Fruit fly (Drosophila melanogaster): ENCODE data around the gene CG3225.

The CG3225 gene

DNA sequence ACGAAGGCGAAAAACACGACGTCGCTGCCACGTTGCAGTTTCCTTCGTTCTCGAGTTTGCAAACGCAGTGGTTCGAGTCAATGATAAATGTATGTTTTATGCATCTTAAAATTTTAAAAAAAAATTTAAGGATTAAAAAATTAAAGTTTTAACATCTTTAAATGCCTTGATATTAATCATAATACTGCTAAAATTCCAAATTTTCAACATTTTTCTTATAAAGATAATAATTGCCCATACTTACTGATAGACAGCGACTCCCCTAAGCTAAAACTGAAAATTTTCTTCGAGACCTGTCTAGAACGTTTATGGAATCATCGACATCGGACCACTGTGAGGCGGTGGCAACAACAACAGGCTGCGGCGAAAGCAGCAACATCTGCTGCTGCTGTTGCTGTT, 3.3 kb upstream of the CG3225 start (continued):
- no peak for TF ChIP-seq dati (GFP tag; IDR thresholded peaks at IDR 0.05)
- TF ChIP-seq az2 (GFP tag; optimal IDR thresholded peaks at IDR 0.05), result peak; percentile 44
- TF ChIP-seq gem (tag; optimal IDR thresholded peaks at IDR 0.05), result peak; percentile 82
- TF ChIP-seq sr (GFP tag; IDR thresholded peaks at IDR 0.05), result no peak
- peak; percentile 59 for TF ChIP-seq CG15514 (GFP tag; optimal IDR thresholded peaks at IDR 0.05)
- no peak for TF ChIP-seq ash1 (GFP tag; optimal IDR thresholded peaks at IDR 0.05)
- peak; percentile 55; the same call in 1 of the 2 replicates for TF ChIP-seq CG32772 (GFP tag; IDR thresholded peaks at IDR 0.05)
- peak; percentile 53; the same call in 3 of the 4 replicates for TF ChIP-seq Gug (GFP tag; IDR thresholded peaks at IDR 0.05)
- TF ChIP-seq Atf-2 (GFP tag; optimal IDR thresholded peaks at IDR 0.05), result peak; percentile 51
- peak; percentile 61; the same call in 1 of the 2 replicates for TF ChIP-seq E2f1 (GFP tag; IDR thresholded peaks at IDR 0.05)
- no peak for TF ChIP-seq Bgb (GFP tag; IDR thresholded peaks at IDR 0.05; ENCODE audit: partially characterized antibody)
- TF ChIP-seq CG6689 (GFP tag; IDR thresholded peaks at IDR 0.05), result peak; percentile 57
- peak; percentile 71 for TF ChIP-seq Dek (tag; optimal IDR thresholded peaks at IDR 0.05)
- peak; percentile 71 for TF ChIP-seq CG2712 (tag; optimal IDR thresholded peaks at IDR 0.05)
- TF ChIP-seq CTCF (GFP tag; optimal IDR thresholded peaks at IDR 0.05), result peak; percentile 3
- no peak for TF ChIP-seq Hr39 (optimal IDR thresholded peaks at IDR 0.05)
- no peak for TF ChIP-seq sim (GFP tag; IDR thresholded peaks at IDR 0.05)
- TF ChIP-seq Neu2 (GFP tag; optimal IDR thresholded peaks at IDR 0.05; ENCODE audit: borderline replicate concordance), result no peak
- peak; percentile 57 for TF ChIP-seq Asciz (GFP tag; optimal IDR thresholded peaks at IDR 0.05)
- TF ChIP-seq bsh (GFP tag; optimal IDR thresholded peaks at IDR 0.05), result peak; percentile 49 to 56
- TF ChIP-seq grn (GFP tag; optimal IDR thresholded peaks at IDR 0.05), result no peak
- TF ChIP-seq Hsf (GFP tag; optimal IDR thresholded peaks at IDR 0.05), result peak; percentile 44
- TF ChIP-seq CG30403 (GFP tag; optimal IDR thresholded peaks at IDR 0.05), result peak; percentile 60
- peak; percentile 38 for TF ChIP-seq Nf-YC (tag; optimal IDR thresholded peaks at IDR 0.05)
- TF ChIP-seq Jarid2 (GFP tag; optimal IDR thresholded peaks at IDR 0.05), result no peak
- TF ChIP-seq CG5953 (GFP tag; IDR thresholded peaks at IDR 0.05), result no peak
- TF ChIP-seq CG2202 (tag; optimal IDR thresholded peaks at IDR 0.05), result no peak
- peak; percentile 22; the same call in 1 of the 2 replicates for TF ChIP-seq dimm (GFP tag; IDR thresholded peaks at IDR 0.05)
- no peak for TF ChIP-seq CG6791 (GFP tag; IDR thresholded peaks at IDR 0.05; ENCODE audit: partially characterized antibody)
- TF ChIP-seq caup (GFP tag; optimal IDR thresholded peaks at IDR 0.05; ENCODE audit: severe bottlenecking), result peak; percentile 80
- peak; percentile 64 for TF ChIP-seq seq (GFP tag; IDR thresholded peaks at IDR 0.05)
- TF ChIP-seq amos (GFP tag; IDR thresholded peaks at IDR 0.05; ENCODE audit: partially characterized antibody), result no peak
- TF ChIP-seq Pdp1 (GFP tag; optimal IDR thresholded peaks at IDR 0.05), result peak; percentile 25 to 44
- TF ChIP-seq CG33213 (GFP tag; optimal IDR thresholded peaks at IDR 0.05), result peak; percentile 10
- TF ChIP-seq H2.0 (GFP tag; IDR thresholded peaks at IDR 0.05), result peak; percentile 64; the same call in 1 of the 2 replicates
- TF ChIP-seq wor (GFP tag; IDR thresholded peaks at IDR 0.05), result peak; percentile 40
- peak; percentile 75 for TF ChIP-seq CG17359 (tag; optimal IDR thresholded peaks at IDR 0.05)
- peak; percentile 73 for TF ChIP-seq Oli (tag; optimal IDR thresholded peaks at IDR 0.05)
- no peak for TF ChIP-seq nerfin-2 (GFP tag; IDR thresholded peaks at IDR 0.05; ENCODE audit: partially characterized antibody)
- TF ChIP-seq Camta (GFP tag; optimal IDR thresholded peaks at IDR 0.05), result peak; percentile 45
- peak; percentile 49 for TF ChIP-seq ind (GFP tag; optimal IDR thresholded peaks at IDR 0.05)
- TF ChIP-seq NFAT (GFP tag; IDR thresholded peaks at IDR 0.05), result peak; percentile 62; the same call in 1 of the 2 replicates
- TF ChIP-seq Sin3A (optimal IDR thresholded peaks at IDR 0.05), result no peak
- TF ChIP-seq so (GFP tag; IDR thresholded peaks at IDR 0.05), result peak; percentile 79
- 0 out of 3 replicates have a peak, but pooled peaks have one; percentile 7 for TF ChIP-seq CG11093 (GFP tag; IDR thresholded peaks at IDR 0.05)
- TF ChIP-seq CG18764 (GFP tag; optimal IDR thresholded peaks at IDR 0.05), result no peak
- TF ChIP-seq zen2 (GFP tag; IDR thresholded peaks at IDR 0.05; ENCODE audit: partially characterized antibody), result no peak
- no peak for TF ChIP-seq cad (GFP tag; optimal IDR thresholded peaks at IDR 0.05)
- TF ChIP-seq Mad (GFP tag; optimal IDR thresholded peaks at IDR 0.05), result peak; percentile 33
- peak; percentile 44 for TF ChIP-seq D19B (GFP tag; optimal IDR thresholded peaks at IDR 0.05)
- no peak for TF ChIP-seq Dll (GFP tag; IDR thresholded peaks at IDR 0.05; ENCODE audit: partially characterized antibody)
- TF ChIP-seq CG15696 (tag; optimal IDR thresholded peaks at IDR 0.05), result peak; percentile 26

Measured in whole organism, embryonic.